Fruit fly (Drosophila melanogaster) whole organism, embryonic: ENCODE data around the gene r-l.

ENCODE experiments used
- Aef1 ChIP-seq: fragments of 200-800 bp; sonication (Bioruptor generic); IDR thresholded peaks from 3 replicates; pipeline ENCODE4 v1.3.6; 2022; ENCODE audit warnings: missing biosample characterization, missing genetic modification characterization
- B-H1 ChIP-seq: fragments of 200-800 bp; sonication (Bioruptor generic); IDR thresholded peaks from 3 replicates; pipeline ENCODE4 v1.3.6; 2022; ENCODE audit warnings: missing biosample characterization, missing genetic modification characterization
- B-H2 ChIP-seq: fragments of 200-800 bp; sonication (Bioruptor generic); optimal IDR thresholded peaks from 2 replicates; lab custom pipeline; 2018; ENCODE audit warnings: missing biosample characterization, mild to moderate bottlenecking, missing genetic modification characterization
- CG11456 ChIP-seq: fragments of 200-800 bp; sonication (Bioruptor generic); IDR thresholded peaks from 3 replicates; pipeline ENCODE4 v1.3.6; 2022; ENCODE audit warnings: missing biosample characterization, missing genetic modification characterization
- CG12071 ChIP-seq: fragments of 200-800 bp; sonication (Bioruptor generic); optimal IDR thresholded peaks from 3 replicates; lab custom pipeline; 2018; ENCODE audit warnings: missing biosample characterization, mild to moderate bottlenecking, missing genetic modification characterization
- CG13775 ChIP-seq: fragments of 200-800 bp; sonication (Bioruptor generic); optimal IDR thresholded peaks from 3 replicates; lab custom pipeline; 2017; ENCODE audit warnings: missing biosample characterization, mild to moderate bottlenecking, missing genetic modification characterization
- CG14050 ChIP-seq: fragments of 200-800 bp; sonication (Bioruptor generic); IDR thresholded peaks from 3 replicates; pipeline ENCODE4 v1.3.6; 2022; ENCODE audit warnings: missing biosample characterization, missing genetic modification characterization
- CG14441 ChIP-seq: fragments of 200-800 bp; sonication (Bioruptor generic); IDR thresholded peaks from 2 replicates; pipeline ENCODE4 v1.3.6; 2022; ENCODE audit warnings: missing biosample characterization, missing genetic modification characterization
- CG15269 ChIP-seq: fragments of 200-800 bp; sonication (Bioruptor generic); optimal IDR thresholded peaks from 2 replicates; lab custom pipeline; 2018; ENCODE audit warnings: missing biosample characterization, mild to moderate bottlenecking, missing genetic modification characterization, moderate library complexity
- CG18599 ChIP-seq: fragments of 200-800 bp; sonication (Bioruptor generic); optimal IDR thresholded peaks from 3 replicates; lab custom pipeline; 2017; ENCODE audit warnings: missing biosample characterization, missing genetic modification characterization, mild to moderate bottlenecking, moderate library complexity, missing genetic modification reagents
- CG2712 ChIP-seq: fragments of 200-800 bp; optimal IDR thresholded peaks from 3 replicates; lab custom pipeline; 2019; ENCODE audit warnings: missing biosample characterization, mild to moderate bottlenecking, missing genetic modification characterization, moderate library complexity
- CG30431 ChIP-seq: fragments of 200-800 bp; sonication (Bioruptor generic); optimal IDR thresholded peaks from 2 replicates; lab custom pipeline; 2017; ENCODE audit warnings: missing biosample characterization, missing genetic modification characterization
- CG3281 ChIP-seq: fragments of 200-800 bp; sonication (Bioruptor generic); optimal IDR thresholded peaks from 3 replicates; lab custom pipeline; 2017; ENCODE audit warnings: missing biosample characterization, mild to moderate bottlenecking, missing genetic modification characterization
- CG33557 ChIP-seq: fragments of 200-800 bp; sonication (Bioruptor generic); optimal IDR thresholded peaks from 2 replicates; lab custom pipeline; 2019; ENCODE audit warnings: missing biosample characterization, mild to moderate bottlenecking, missing genetic modification characterization, moderate library complexity
- CG34224 ChIP-seq: fragments of 200-800 bp; sonication (Bioruptor generic); IDR thresholded peaks from 3 replicates; pipeline ENCODE4 v1.3.6; 2022; ENCODE audit warnings: missing biosample characterization, missing genetic modification characterization; ENCODE audit not compliant: partially characterized antibody
- CG4854 ChIP-seq: fragments of 200-800 bp; sonication (Bioruptor generic); optimal IDR thresholded peaks from 2 replicates; lab custom pipeline; 2016; ENCODE audit warnings: missing biosample characterization, missing genetic modification characterization, inconsistent platforms
- CG5953 ChIP-seq: fragments of 200-800 bp; sonication (Bioruptor generic); IDR thresholded peaks from 2 replicates; pipeline ENCODE4 v1.3.6; 2022; ENCODE audit warnings: missing biosample characterization, missing genetic modification characterization
- CG6654 ChIP-seq: fragments of 200-800 bp; sonication (Bioruptor generic); optimal IDR thresholded peaks from 2 replicates; lab custom pipeline; 2017; ENCODE audit warnings: missing biosample characterization, mild to moderate bottlenecking, missing genetic modification characterization
- CG7786 ChIP-seq: fragments of 200-800 bp; sonication (Bioruptor generic); optimal IDR thresholded peaks from 2 replicates; lab custom pipeline; 2016; ENCODE audit warnings: missing biosample characterization, missing genetic modification characterization
- CG8290 ChIP-seq, 3 experiments: fragments of 200-800 bp; sonication (Bioruptor generic); optimal IDR thresholded peaks; 2 replicates each; lab custom pipeline; 2016 to 2019; ENCODE audit warnings: missing biosample characterization in 3 of 3, missing genetic modification characterization in 3 of 3, mild to moderate bottlenecking in 2 of 3, moderate library complexity in 1 of 3
- CG8924 ChIP-seq: fragments of 200-800 bp; optimal IDR thresholded peaks from 3 replicates; lab custom pipeline; 2019; ENCODE audit warnings: missing biosample characterization, mild to moderate bottlenecking, missing genetic modification characterization, moderate library complexity
- CG8944 ChIP-seq: fragments of 200-800 bp; sonication (Bioruptor generic); optimal IDR thresholded peaks from 3 replicates; lab custom pipeline; 2016; ENCODE audit warnings: missing biosample characterization, missing genetic modification characterization
- CrebB ChIP-seq: fragments of 200-800 bp; sonication (Bioruptor generic); optimal IDR thresholded peaks from 3 replicates; lab custom pipeline; 2018; ENCODE audit warnings: missing biosample characterization, mild to moderate bottlenecking, missing genetic modification characterization
- Gug ChIP-seq: fragments of 200-800 bp; sonication (Bioruptor generic); IDR thresholded peaks from 4 replicates; pipeline ENCODE4 v1.3.6; 2022; ENCODE audit warnings: missing biosample characterization, missing genetic modification characterization
- HHEX ChIP-seq: fragments of 200-800 bp; sonication (Bioruptor generic); optimal IDR thresholded peaks from 3 replicates; lab custom pipeline; 2017; ENCODE audit warnings: missing biosample characterization, mild to moderate bottlenecking, missing genetic modification characterization, missing genetic modification reagents
- Hr3 ChIP-seq: fragments of 200-800 bp; sonication (Bioruptor generic); optimal IDR thresholded peaks from 3 replicates; lab custom pipeline; 2016; ENCODE audit warnings: missing biosample characterization, missing genetic modification characterization
- MESR4 ChIP-seq: fragments of 200-800 bp; sonication (Bioruptor generic); optimal IDR thresholded peaks from 2 replicates; lab custom pipeline; 2018; ENCODE audit warnings: missing biosample characterization, mild to moderate bottlenecking, missing genetic modification characterization, moderate library complexity
- Mes4 ChIP-seq: fragments of 200-800 bp; sonication (Bioruptor generic); optimal IDR thresholded peaks from 2 replicates; lab custom pipeline; 2016; ENCODE audit warnings: missing biosample characterization, missing genetic modification characterization
- NK7.1 ChIP-seq: fragments of 200-800 bp; sonication (Bioruptor generic); optimal IDR thresholded peaks from 3 replicates; lab custom pipeline; 2016; ENCODE audit warnings: missing biosample characterization, missing genetic modification characterization
- Opbp ChIP-seq: fragments of 200-800 bp; sonication (Bioruptor generic); IDR thresholded peaks from 3 replicates; pipeline ENCODE4 v1.3.6; 2022; ENCODE audit warnings: missing biosample characterization, missing genetic modification characterization; ENCODE audit not compliant: partially characterized antibody
- Rfx ChIP-seq: fragments of 200-800 bp; sonication (Bioruptor generic); IDR thresholded peaks from 2 replicates; pipeline ENCODE4 v1.3.6; 2022; ENCODE audit warnings: missing biosample characterization, missing genetic modification characterization
- Vsx1 ChIP-seq: fragments of 200-800 bp; sonication (Bioruptor generic); optimal IDR thresholded peaks from 2 replicates; lab custom pipeline; 2017; ENCODE audit warnings: missing biosample characterization, mild to moderate bottlenecking, missing genetic modification characterization, missing genetic modification reagents
- Xrp1 ChIP-seq: fragments of 200-800 bp; sonication (Bioruptor generic); IDR thresholded peaks from 2 replicates; pipeline ENCODE4 v1.3.6; 2022; ENCODE audit warnings: missing biosample characterization, missing genetic modification characterization
- chm ChIP-seq: fragments of 200-800 bp; sonication (Bioruptor generic); IDR thresholded peaks from 2 replicates; pipeline ENCODE4 v1.3.6; 2022; ENCODE audit warnings: missing biosample characterization, missing genetic modification characterization
- grn ChIP-seq: fragments of 200-800 bp; sonication (Bioruptor generic); optimal IDR thresholded peaks from 3 replicates; lab custom pipeline; 2017; ENCODE audit warnings: missing biosample characterization, missing genetic modification characterization
- hb ChIP-seq: fragments of 200-800 bp; sonication (Bioruptor generic); IDR thresholded peaks from 3 replicates; pipeline ENCODE4 v1.3.6; 2022; ENCODE audit warnings: missing biosample characterization, missing genetic modification characterization; ENCODE audit not compliant: partially characterized antibody
- klu ChIP-seq: fragments of 200-800 bp; sonication (Bioruptor generic); IDR thresholded peaks from 2 replicates; pipeline ENCODE4 v1.3.6; 2022; ENCODE audit warnings: missing biosample characterization, missing genetic modification characterization
- mirr ChIP-seq: fragments of 200-800 bp; sonication (Bioruptor generic); optimal IDR thresholded peaks from 3 replicates; lab custom pipeline; 2018; ENCODE audit warnings: missing biosample characterization, mild to moderate bottlenecking, missing genetic modification characterization
- nerfin-1 ChIP-seq: fragments of 200-800 bp; sonication (Bioruptor generic); optimal IDR thresholded peaks from 3 replicates; lab custom pipeline; 2019; ENCODE audit warnings: missing biosample characterization, mild to moderate bottlenecking, missing genetic modification characterization, moderate library complexity
- p53 ChIP-seq: fragments of 200-800 bp; sonication (Bioruptor generic); optimal IDR thresholded peaks from 2 replicates; lab custom pipeline; 2016; ENCODE audit warnings: missing biosample characterization, missing genetic modification characterization
- pita ChIP-seq: fragments of 200-800 bp; sonication (Bioruptor generic); optimal IDR thresholded peaks from 2 replicates; lab custom pipeline; 2017; ENCODE audit warnings: missing biosample characterization, mild to moderate bottlenecking, missing genetic modification characterization
- scrt ChIP-seq: fragments of 200-800 bp; sonication (Bioruptor generic); optimal IDR thresholded peaks from 2 replicates; lab custom pipeline; 2018; ENCODE audit warnings: missing biosample characterization, mild to moderate bottlenecking, missing genetic modification characterization, moderate library complexity
- slbo ChIP-seq: fragments of 200-800 bp; sonication (Bioruptor generic); IDR thresholded peaks from 2 replicates; pipeline ENCODE4 v1.3.6; 2022; ENCODE audit warnings: missing biosample characterization, missing genetic modification characterization
- so ChIP-seq: fragments of 200-800 bp; sonication (Bioruptor generic); IDR thresholded peaks from 3 replicates; pipeline ENCODE4 v1.3.6; 2022; ENCODE audit warnings: missing biosample characterization, missing genetic modification characterization
- tll ChIP-seq, 2 experiments: fragments of 200-800 bp in 1 of 2; fragments of >200 bp in 1 of 2; sonication (Bioruptor generic) in 1 of 2; optimal IDR thresholded peaks; 2 replicates each; lab custom pipeline; 2017 to 2019; ENCODE audit warnings: missing biosample characterization in 2 of 2, missing genetic modification characterization in 2 of 2, mild to moderate bottlenecking in 1 of 2, moderate library complexity in 1 of 2
- unpg ChIP-seq: fragments of 200-800 bp; sonication (Bioruptor generic); optimal IDR thresholded peaks from 3 replicates; lab custom pipeline; 2018; ENCODE audit warnings: missing biosample characterization, mild to moderate bottlenecking, missing genetic modification characterization, moderate library complexity
- vvl ChIP-seq: fragments of 200-800 bp; sonication (Bioruptor generic); IDR thresholded peaks from 2 replicates; pipeline ENCODE4 v1.3.6; 2022; ENCODE audit warnings: missing biosample characterization, missing genetic modification characterization
- wdn ChIP-seq: fragments of 200-800 bp; sonication (Bioruptor generic); IDR thresholded peaks from 2 replicates; pipeline ENCODE4 v1.3.6; 2022; ENCODE audit warnings: missing biosample characterization, missing genetic modification characterization
- zen ChIP-seq: fragments of 200-800 bp; sonication (Bioruptor generic); optimal IDR thresholded peaks from 3 replicates; lab custom pipeline; 2018; ENCODE audit warnings: missing biosample characterization, mild to moderate bottlenecking, missing genetic modification characterization, moderate library complexity

r-l gene

DNA sequence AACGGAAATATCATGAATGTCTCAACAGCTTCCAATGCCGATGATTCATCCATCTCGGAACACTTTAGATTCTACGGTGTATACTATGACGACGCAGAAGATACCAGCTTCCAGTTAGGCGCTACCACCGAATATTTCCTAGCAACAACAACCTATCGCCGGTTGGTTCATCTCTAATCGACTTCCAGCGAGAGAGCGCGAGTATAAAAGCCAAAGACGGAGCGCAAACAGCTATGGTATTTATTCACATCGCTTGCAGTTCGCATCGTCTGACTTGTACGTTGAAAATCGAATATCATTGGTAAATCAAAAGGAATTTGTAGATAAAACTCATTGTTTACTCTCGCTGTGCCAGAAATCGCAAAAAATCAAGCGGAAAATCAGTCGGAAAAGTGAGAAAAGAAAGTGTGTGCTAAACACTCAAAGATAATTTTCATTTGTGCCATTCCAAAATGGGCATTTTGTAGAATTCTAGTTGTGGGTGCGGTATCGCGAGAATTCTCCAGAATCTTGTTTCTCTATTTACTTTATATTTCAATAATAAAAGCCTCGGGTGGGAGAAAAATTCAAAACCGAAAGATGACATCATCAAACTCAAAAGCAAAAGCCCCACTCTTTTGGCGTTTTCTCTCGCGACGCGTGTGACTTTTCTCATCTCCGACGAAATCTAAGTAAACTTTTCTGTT lies 8.0 kb downstream of the r-l start, which contains the start of gene AnxB9 (continued):
- TF ChIP-seq CG15269 (tag; lab: Kevin White, UChicago) = peak; percentile 51
- TF ChIP-seq p53 (GFP tag; lab: Kevin White, UChicago) = no peak
- TF ChIP-seq klu (GFP tag; lab: Robert Waterston, UW) = no peak
- peak; percentile 77 for TF ChIP-seq Opbp (GFP tag; lab: Robert Waterston, UW)
- TF ChIP-seq nerfin-1 (tag; lab: Kevin White, UChicago) = peak; percentile 4
- no peak for TF ChIP-seq CG7786 (GFP tag; lab: Kevin White, UChicago)
- TF ChIP-seq CG30431 = no peak
- TF ChIP-seq hb (GFP tag; lab: Robert Waterston, UW) = no peak; the same call in 2 of the 3 replicates
- TF ChIP-seq CG8290 (GFP tag; optimal IDR thresholded peaks at IDR 0.05; lab: Kevin White, UChicago) = peak; percentile 98
- TF ChIP-seq CG8290 (tag; optimal IDR thresholded peaks at IDR 0.05; lab: Kevin White, UChicago) = peak in 1 of 2 experiments; percentile 92
- peak; percentile 19 for TF ChIP-seq CG8924 (tag; lab: Kevin White, UChicago)
- no peak for TF ChIP-seq zen (tag; lab: Kevin White, UChicago)
- no peak for TF ChIP-seq CG8944 (GFP tag; lab: Kevin White, UChicago)
- peak; percentile 45 for TF ChIP-seq Mes4 (GFP tag; lab: Kevin White, UChicago)
- TF ChIP-seq so (GFP tag; lab: Robert Waterston, UW) = 0 out of 3 replicates have a peak, but pooled peaks have one; percentile 9
- peak; percentile 50 for TF ChIP-seq CrebB (tag; lab: Kevin White, UChicago)
- peak; percentile 17 for TF ChIP-seq CG4854 (GFP tag; lab: Kevin White, UChicago)
- TF ChIP-seq grn (GFP tag; lab: Kevin White, UChicago) = peak; percentile 31
- peak; percentile 66 for TF ChIP-seq CG18599 (GFP tag; lab: Kevin White, UChicago)
- peak; percentile 60 for TF ChIP-seq Rfx
- TF ChIP-seq scrt (GFP tag; lab: Kevin White, UChicago) = peak; percentile 63
- TF ChIP-seq CG12071 (GFP tag; lab: Kevin White, UChicago) = peak; percentile 70
- TF ChIP-seq unpg (GFP tag; lab: Kevin White, UChicago) = peak; percentile 28
- peak; percentile 59 for TF ChIP-seq vvl (GFP tag; lab: Robert Waterston, UW)
- TF ChIP-seq Gug (GFP tag; lab: Robert Waterston, UW) = 0 out of 4 replicates have a peak, but pooled peaks have one; percentile 7
- TF ChIP-seq CG14441 = no peak
- TF ChIP-seq CG34224 (GFP tag; lab: Robert Waterston, UW) = no peak; the same call in 1 of the 3 replicates
- no peak for TF ChIP-seq chm (GFP tag; lab: Robert Waterston, UW)
- peak; percentile 16; the same call in 1 of the 2 replicates for TF ChIP-seq Xrp1 (GFP tag; lab: Robert Waterston, UW)
- TF ChIP-seq B-H2 (GFP tag; lab: Kevin White, UChicago) = peak; percentile 34
- no peak for TF ChIP-seq tll (GFP tag; optimal IDR thresholded peaks at IDR 0.05; lab: Kevin White, UChicago)
- TF ChIP-seq CG33557 (GFP tag; lab: Kevin White, UChicago) = peak; percentile 17
- TF ChIP-seq NK7.1 (GFP tag; lab: Kevin White, UChicago) = peak; percentile 10
- no peak for TF ChIP-seq CG6654 (GFP tag; lab: Kevin White, UChicago)
- TF ChIP-seq CG14050 (GFP tag; lab: Robert Waterston, UW) = no peak
- TF ChIP-seq Vsx1 = peak; percentile 19
- peak; percentile 40 for TF ChIP-seq mirr (GFP tag; lab: Kevin White, UChicago)
- no peak for TF ChIP-seq pita (GFP tag; lab: Kevin White, UChicago)
- no peak for TF ChIP-seq B-H1
- peak; percentile 33; the same call in 1 of the 3 replicates for TF ChIP-seq CG11456
- TF ChIP-seq Hr3 (GFP tag; lab: Kevin White, UChicago) = no peak
- TF ChIP-seq HHEX (GFP tag; lab: Kevin White, UChicago) = peak; percentile 19
- TF ChIP-seq CG5953 (GFP tag; lab: Robert Waterston, UW) = no peak
- no peak for TF ChIP-seq CG13775 (GFP tag; lab: Kevin White, UChicago)
- TF ChIP-seq slbo = peak; percentile 43
- TF ChIP-seq CG2712 = peak; percentile 23
- TF ChIP-seq CG3281 = no peak
- peak; percentile 57 for TF ChIP-seq MESR4 (GFP tag; lab: Kevin White, UChicago)
- TF ChIP-seq wdn (GFP tag; lab: Robert Waterston, UW) = no peak
- TF ChIP-seq Aef1 = peak; percentile 50; the same call in 2 of the 3 replicates
